Fruit fly (Drosophila melanogaster) whole organism, prepupa: ENCODE data around the gene GatA.

ENCODE experiments used
- Blimp-1 ChIP-seq: fragments of 200-800 bp; sonication (Bioruptor generic); optimal IDR thresholded peaks from 3 replicates; lab custom pipeline; 2017; ENCODE audit warnings: missing biosample characterization, missing genetic modification characterization, mild to moderate bottlenecking, moderate library complexity, missing genetic modification reagents
- CG10631 ChIP-seq: fragments of 200-800 bp; sonication (Bioruptor generic); optimal IDR thresholded peaks from 2 replicates; lab custom pipeline; 2016; ENCODE audit warnings: missing biosample characterization, missing genetic modification characterization
- CG10669 ChIP-seq: fragments of 200-800 bp; sonication (Bioruptor generic); optimal IDR thresholded peaks from 3 replicates; lab custom pipeline; 2018; ENCODE audit warnings: missing biosample characterization, mild to moderate bottlenecking, missing genetic modification characterization, moderate library complexity
- CG11294 ChIP-seq: fragments of 200-800 bp; sonication (Bioruptor generic); IDR thresholded peaks from 2 replicates; pipeline ENCODE4 v1.3.6; 2022; ENCODE audit warnings: missing biosample characterization, missing genetic modification characterization
- CG11762 ChIP-seq: fragments of 200-800 bp; sonication (Bioruptor generic); optimal IDR thresholded peaks from 3 replicates; lab custom pipeline; 2016; ENCODE audit warnings: missing biosample characterization, missing genetic modification characterization; ENCODE audit not compliant: insufficient read depth
- CG11902 ChIP-seq: fragments of 200-800 bp; sonication (Bioruptor generic); optimal IDR thresholded peaks from 3 replicates; lab custom pipeline; 2016; ENCODE audit warnings: missing biosample characterization, missing genetic modification characterization
- CG15336 ChIP-seq: fragments of 200-800 bp; sonication (Bioruptor generic); IDR thresholded peaks from 2 replicates; pipeline ENCODE4 v1.3.6; 2022; ENCODE audit warnings: missing biosample characterization, missing genetic modification characterization
- CG16779 ChIP-seq: fragments of 200-800 bp; sonication (Bioruptor generic); optimal IDR thresholded peaks from 3 replicates; lab custom pipeline; 2017; ENCODE audit warnings: missing biosample characterization, mild to moderate bottlenecking, missing genetic modification characterization
- CG3032 ChIP-seq: fragments of 200-800 bp; optimal IDR thresholded peaks from 2 replicates; lab custom pipeline; 2019; ENCODE audit warnings: missing biosample characterization, mild to moderate bottlenecking, missing genetic modification characterization, moderate library complexity
- CG31627 ChIP-seq: fragments of 200-800 bp; sonication (Bioruptor generic); optimal IDR thresholded peaks from 3 replicates; lab custom pipeline; 2016; ENCODE audit warnings: missing biosample characterization, missing genetic modification characterization
- CG32006 ChIP-seq: fragments of 200-800 bp; sonication (Bioruptor generic); optimal IDR thresholded peaks from 3 replicates; lab custom pipeline; 2017; ENCODE audit warnings: missing biosample characterization, mild to moderate bottlenecking, missing genetic modification characterization
- CG34406 ChIP-seq: fragments of 200-800 bp; sonication (Bioruptor generic); optimal IDR thresholded peaks from 3 replicates; lab custom pipeline; 2016; ENCODE audit warnings: missing biosample characterization, missing genetic modification characterization
- CG3919 ChIP-seq: fragments of 200-800 bp; sonication (Bioruptor generic); optimal IDR thresholded peaks from 3 replicates; lab custom pipeline; 2016; ENCODE audit warnings: missing biosample characterization, missing genetic modification characterization
- CG4318 ChIP-seq: fragments of 200-800 bp; sonication (Bioruptor generic); optimal IDR thresholded peaks from 3 replicates; lab custom pipeline; 2017; ENCODE audit warnings: missing biosample characterization, mild to moderate bottlenecking, missing genetic modification characterization
- CG6163 ChIP-seq: fragments of 200-800 bp; sonication (Bioruptor generic); IDR thresholded peaks from 3 replicates; pipeline ENCODE4 v1.3.6; 2022; ENCODE audit warnings: missing biosample characterization, missing genetic modification characterization
- CG6276 ChIP-seq: fragments of 200-800 bp; sonication (Bioruptor generic); optimal IDR thresholded peaks from 2 replicates; lab custom pipeline; 2017; ENCODE audit warnings: missing biosample characterization, mild to moderate bottlenecking, missing genetic modification characterization
- CG6808 ChIP-seq: fragments of 200-800 bp; sonication (Bioruptor generic); optimal IDR thresholded peaks from 3 replicates; lab custom pipeline; 2017; ENCODE audit warnings: missing biosample characterization, missing genetic modification characterization, mild to moderate bottlenecking, moderate library complexity, missing genetic modification reagents
- CG6854 ChIP-seq: fragments of 200-800 bp; sonication (Bioruptor generic); optimal IDR thresholded peaks from 2 replicates; lab custom pipeline; 2017; ENCODE audit warnings: missing biosample characterization, mild to moderate bottlenecking, missing genetic modification characterization
- CG7368 ChIP-seq: fragments of 200-800 bp; sonication (Bioruptor generic); optimal IDR thresholded peaks from 3 replicates; lab custom pipeline; 2016; ENCODE audit warnings: missing biosample characterization, missing genetic modification characterization
- CG8119 ChIP-seq: fragments of 200-800 bp; sonication (Bioruptor generic); IDR thresholded peaks from 3 replicates; pipeline ENCODE4 v1.3.6; 2022; ENCODE audit warnings: missing biosample characterization, missing genetic modification characterization
- CG8319 ChIP-seq: fragments of 200-800 bp; sonication (Bioruptor generic); optimal IDR thresholded peaks from 3 replicates; lab custom pipeline; 2016; ENCODE audit warnings: missing biosample characterization, missing genetic modification characterization
- CG8632 ChIP-seq: fragments of 200-800 bp; sonication (Bioruptor generic); optimal IDR thresholded peaks from 3 replicates; lab custom pipeline; 2016; ENCODE audit warnings: missing biosample characterization, missing genetic modification characterization
- CG9139 ChIP-seq: fragments of 200-800 bp; sonication (Bioruptor generic); optimal IDR thresholded peaks from 3 replicates; lab custom pipeline; 2017; ENCODE audit warnings: missing biosample characterization, mild to moderate bottlenecking, missing genetic modification characterization
- Eip75B ChIP-seq: fragments of 200-800 bp; sonication (Bioruptor generic); optimal IDR thresholded peaks from 3 replicates; lab custom pipeline; 2016; ENCODE audit warnings: missing biosample characterization, missing genetic modification characterization
- Eip78C ChIP-seq: fragments of 200-800 bp; sonication (Bioruptor generic); peaks from one replicate; lab custom pipeline; 2016; ENCODE audit warnings: missing biosample characterization, missing genetic modification characterization
- Eip93F ChIP-seq: fragments of 200-800 bp; sonication (Bioruptor generic); optimal IDR thresholded peaks from 2 replicates; lab custom pipeline; 2016; ENCODE audit warnings: missing biosample characterization, mild to moderate bottlenecking, missing genetic modification characterization
- Ets21C ChIP-seq: fragments of 200-800 bp; sonication (Bioruptor generic); optimal IDR thresholded peaks from 3 replicates; lab custom pipeline; 2016; ENCODE audit warnings: missing biosample characterization, missing genetic modification characterization
- Ets96B ChIP-seq: fragments of 200-800 bp; optimal IDR thresholded peaks from 2 replicates; lab custom pipeline; 2019; ENCODE audit warnings: missing biosample characterization, mild to moderate bottlenecking, missing genetic modification characterization, moderate library complexity
- Gug ChIP-seq: fragments of 200-800 bp; sonication (Bioruptor generic); IDR thresholded peaks from 2 replicates; pipeline ENCODE4 v1.3.6; 2022; ENCODE audit warnings: missing biosample characterization, missing genetic modification characterization
- Hr38 ChIP-seq: sonication (Bioruptor generic); optimal IDR thresholded peaks from 2 replicates; lab custom pipeline; 2016; ENCODE audit warnings: missing biosample characterization, missing genetic modification characterization
- Hr4 ChIP-seq: fragments of 200-800 bp; sonication (Bioruptor generic); optimal IDR thresholded peaks from 3 replicates; lab custom pipeline; 2016; ENCODE audit warnings: missing biosample characterization, missing genetic modification characterization
- Met ChIP-seq: fragments of 200-800 bp; sonication (Bioruptor generic); optimal IDR thresholded peaks from 3 replicates; lab custom pipeline; 2016; ENCODE audit warnings: missing biosample characterization, missing genetic modification characterization
- OdsH ChIP-seq: fragments of 200-800 bp; sonication (Bioruptor generic); optimal IDR thresholded peaks from 3 replicates; lab custom pipeline; 2016; ENCODE audit warnings: missing biosample characterization, missing genetic modification characterization
- Smox ChIP-seq: fragments of 200-800 bp; sonication (Bioruptor generic); optimal IDR thresholded peaks from 3 replicates; lab custom pipeline; 2016; ENCODE audit warnings: missing biosample characterization, missing genetic modification characterization
- Sox102F ChIP-seq: fragments of 200-800 bp; sonication (Bioruptor generic); optimal IDR thresholded peaks from 2 replicates; lab custom pipeline; 2016; ENCODE audit warnings: missing biosample characterization, mild to moderate bottlenecking, missing genetic modification characterization
- Sox15 ChIP-seq: fragments of 200-800 bp; sonication (Bioruptor generic); optimal IDR thresholded peaks from 3 replicates; lab custom pipeline; 2016; ENCODE audit warnings: missing biosample characterization, missing genetic modification characterization
- achi ChIP-seq: fragments of 200-800 bp; sonication (Bioruptor generic); optimal IDR thresholded peaks from 3 replicates; lab custom pipeline; 2016; ENCODE audit warnings: missing biosample characterization, missing genetic modification characterization
- acj6 ChIP-seq: fragments of 200-800 bp; sonication (Bioruptor generic); optimal IDR thresholded peaks from 3 replicates; lab custom pipeline; 2016; ENCODE audit warnings: missing biosample characterization, missing genetic modification characterization
- cyc ChIP-seq: fragments of 200-800 bp; sonication (Bioruptor generic); optimal IDR thresholded peaks from 3 replicates; lab custom pipeline; 2016; ENCODE audit warnings: missing biosample characterization, missing genetic modification characterization
- dac ChIP-seq: fragments of 200-800 bp; sonication (Bioruptor generic); optimal IDR thresholded peaks from 2 replicates; lab custom pipeline; 2017; ENCODE audit warnings: missing biosample characterization, mild to moderate bottlenecking, missing genetic modification characterization
- eg ChIP-seq: fragments of 200-800 bp; sonication (Bioruptor generic); IDR thresholded peaks from 3 replicates; pipeline ENCODE4 v1.3.6; 2022; ENCODE audit warnings: missing biosample characterization, missing genetic modification characterization
- esn ChIP-seq: fragments of 200-800 bp; sonication (Bioruptor generic); optimal IDR thresholded peaks from 2 replicates; lab custom pipeline; 2016; ENCODE audit warnings: missing biosample characterization, mild to moderate bottlenecking, missing genetic modification characterization, moderate library complexity
- fd59A ChIP-seq: fragments of 200-800 bp; sonication (Bioruptor generic); optimal IDR thresholded peaks from 2 replicates; lab custom pipeline; 2017; ENCODE audit warnings: missing biosample characterization, mild to moderate bottlenecking, missing genetic modification characterization, missing genetic modification reagents
- fd85E ChIP-seq: fragments of 200-800 bp; sonication (Bioruptor generic); optimal IDR thresholded peaks from 3 replicates; lab custom pipeline; 2016; ENCODE audit warnings: missing biosample characterization, missing genetic modification characterization
- fkh ChIP-seq: fragments of 200-800 bp; sonication (Bioruptor generic); optimal IDR thresholded peaks from 3 replicates; lab custom pipeline; 2017; ENCODE audit warnings: missing biosample characterization, mild to moderate bottlenecking, missing genetic modification characterization, moderate library complexity
- lz ChIP-seq: fragments of 200-800 bp; sonication (Bioruptor generic); optimal IDR thresholded peaks from 3 replicates; lab custom pipeline; 2016; ENCODE audit warnings: missing biosample characterization, missing genetic modification characterization
- net ChIP-seq: fragments of 200-800 bp; sonication (Bioruptor generic); optimal IDR thresholded peaks from 3 replicates; lab custom pipeline; 2016; ENCODE audit warnings: missing biosample characterization, missing genetic modification characterization
- salr ChIP-seq, 2 experiments: fragments of 200-800 bp; sonication (Bioruptor generic); optimal IDR thresholded peaks; 3 replicates each; lab custom pipeline; 2016 to 2018; ENCODE audit warnings: missing biosample characterization in 2 of 2, missing genetic modification characterization in 2 of 2, mild to moderate bottlenecking in 1 of 2
- spab ChIP-seq: fragments of 200-800 bp; sonication (Bioruptor generic); optimal IDR thresholded peaks from 2 replicates; lab custom pipeline; 2017; ENCODE audit warnings: missing biosample characterization, mild to moderate bottlenecking, missing genetic modification characterization, missing genetic modification reagents
- ss ChIP-seq, 2 experiments: fragments of 200-800 bp; sonication (Bioruptor generic); optimal IDR thresholded peaks; 2 replicates in 1 of 2; 3 replicates in 1 of 2; lab custom pipeline; 2017 to 2018; ENCODE audit warnings: mild to moderate bottlenecking in 2 of 2, missing biosample characterization in 2 of 2, missing genetic modification characterization in 2 of 2, moderate library complexity in 1 of 2
- topi ChIP-seq: fragments of 200-800 bp; sonication (Bioruptor generic); optimal IDR thresholded peaks from 3 replicates; lab custom pipeline; 2016; ENCODE audit warnings: missing biosample characterization, missing genetic modification characterization
- vri ChIP-seq: fragments of 200-800 bp; sonication (Bioruptor generic); optimal IDR thresholded peaks from 3 replicates; lab custom pipeline; 2016; ENCODE audit warnings: missing biosample characterization, mild to moderate bottlenecking, missing genetic modification characterization

Gene GatA

DNA sequence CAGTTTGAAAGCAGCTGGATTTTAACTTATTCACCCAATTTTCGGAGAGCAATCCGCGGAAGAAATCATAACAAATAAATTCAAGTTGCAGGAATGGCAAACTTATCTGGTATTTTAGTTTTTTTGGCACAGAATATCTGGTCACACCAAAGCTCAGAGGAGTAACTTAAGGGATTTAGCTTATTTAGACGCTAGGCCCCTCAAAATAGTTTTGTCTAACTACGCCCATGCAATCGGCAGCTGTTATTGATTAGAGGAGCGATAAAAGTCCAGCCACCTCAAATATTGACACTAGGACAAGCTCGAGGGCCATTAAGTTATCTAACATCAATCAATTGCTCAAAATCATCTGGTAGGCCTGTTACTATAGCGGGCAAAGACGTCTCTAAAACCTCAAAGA, at the start of gene GatA, which contains the start of gene P5cr:
TSS of gene GatA (minus strand) at position 100 of the 400 bp plus-strand sequence.
TSS of gene P5cr (plus strand) at position 174 of the 400 bp plus-strand sequence.
- TF ChIP-seq Eip75B (GFP tag; lab: Kevin White, UChicago) (peak; percentile 82), CG31627 (GFP tag; lab: Kevin White, UChicago) (peak; percentile 82), CG8632 (GFP tag; lab: Kevin White, UChicago) (peak; percentile 51), fd59A (peak; percentile 56), Blimp-1 (no peak), Sox102F (GFP tag; lab: Kevin White, UChicago) (no peak), Gug (peak; percentile 72), spab (GFP tag; lab: Kevin White, UChicago) (no peak), salr (GFP tag; optimal IDR thresholded peaks at IDR 0.05; lab: Kevin White, UChicago) (peak in 1 of 2 experiments; percentile 67), CG10631 (GFP tag; lab: Kevin White, UChicago) (no peak), esn (peak; percentile 84), CG3919 (peak; percentile 89), CG15336 (GFP tag; lab: Robert Waterston, UW) (peak; percentile 67), CG11762 (GFP tag; lab: Kevin White, UChicago) (peak; percentile 66), ss (GFP tag; optimal IDR thresholded peaks at IDR 0.05; lab: Kevin White, UChicago) (peak in 1 of 2 experiments; percentile 53), CG4318 (GFP tag; lab: Kevin White, UChicago) (no peak), CG11902 (peak; percentile 50), CG16779 (tag; lab: Kevin White, UChicago) (no peak), Sox15 (GFP tag; lab: Kevin White, UChicago) (peak; percentile 62), Hr38 (GFP tag; lab: Kevin White, UChicago) (peak; percentile 78), CG11294 (GFP tag; lab: Robert Waterston, UW) (peak; percentile 73), Eip93F (GFP tag; lab: Kevin White, UChicago) (no peak), net (GFP tag; lab: Kevin White, UChicago) (peak; percentile 89), CG32006 (GFP tag; lab: Kevin White, UChicago) (peak; percentile 79), CG8319 (GFP tag; lab: Kevin White, UChicago) (no peak), CG9139 (no peak), fd85E (no peak), Smox (GFP tag; lab: Kevin White, UChicago) (no peak), Met (no peak), CG34406 (GFP tag; lab: Kevin White, UChicago) (peak; percentile 58), topi (peak; percentile 65), OdsH (peak; percentile 85), CG3032 (tag; lab: Kevin White, UChicago) (peak; percentile 69), fkh (GFP tag; lab: Kevin White, UChicago) (peak; percentile 74), Ets96B (peak; percentile 70), CG6163 (GFP tag; lab: Robert Waterston, UW) (peak; percentile 92), Eip78C (GFP tag; lab: Kevin White, UChicago) (peak; percentile 94), achi (peak; percentile 82), dac (GFP tag; lab: Kevin White, UChicago) (peak; percentile 72), Ets21C (GFP tag; lab: Kevin White, UChicago) (peak; percentile 68), CG7368 (GFP tag; lab: Kevin White, UChicago) (peak; percentile 77), CG6276 (GFP tag; lab: Kevin White, UChicago) (no peak), eg (GFP tag; lab: Robert Waterston, UW) (peak; percentile 93), vri (GFP tag; lab: Kevin White, UChicago) (peak; percentile 86), lz (peak; percentile 82), Hr4 (GFP tag; lab: Kevin White, UChicago) (peak; percentile 91), CG6808 (no peak), CG10669 (GFP tag; lab: Kevin White, UChicago) (no peak), CG6854 (GFP tag; lab: Kevin White, UChicago) (peak; percentile 55), cyc (GFP tag; lab: Kevin White, UChicago) (peak; percentile 82), CG8119 (GFP tag; lab: Robert Waterston, UW) (peak; percentile 65; the same call in 2 of the 3 replicates), acj6 (GFP tag; lab: Kevin White, UChicago) (peak; percentile 87)
